Worm (Caenorhabditis elegans): ENCODE data around the gene srw-130.

DNA sequence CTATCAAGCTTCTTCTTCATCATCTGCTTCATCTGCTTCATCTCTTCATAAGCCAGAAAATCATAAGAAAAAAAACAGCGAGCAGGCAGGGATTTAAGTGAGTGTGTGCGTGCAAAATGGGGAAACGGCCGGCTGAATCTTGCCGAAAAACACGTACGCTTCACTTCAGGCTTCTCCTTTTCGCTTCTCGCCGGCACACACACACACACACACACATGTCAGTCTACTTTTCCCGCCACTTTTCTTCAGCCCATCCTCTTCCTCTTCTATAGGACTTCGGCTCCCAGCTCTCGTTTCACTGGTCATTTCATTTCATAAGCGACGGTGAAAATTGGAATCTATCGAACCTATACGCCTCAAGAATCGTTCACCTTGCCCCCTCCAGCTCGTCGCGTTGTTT lies 30.6 kb upstream of the srw-130 start:
- TF ChIP-seq nhr-11 (tag; optimal IDR thresholded peaks at IDR 0.05): no peak
- no peak for TF ChIP-seq dmd-4 (tag; optimal IDR thresholded peaks at IDR 0.05; ENCODE audit: borderline replicate concordance)
- no peak for TF ChIP-seq zip-5 (tag; optimal IDR thresholded peaks at IDR 0.05)
- TF ChIP-seq madf-2 (tag; optimal IDR thresholded peaks at IDR 0.05): no peak
- no peak for TF ChIP-seq tbx-7 (tag; optimal IDR thresholded peaks at IDR 0.05)
- TF ChIP-seq fkh-10 (GFP tag; optimal IDR thresholded peaks at IDR 0.05): no peak
- no peak for TF ChIP-seq hlh-8 (tag; optimal IDR thresholded peaks at IDR 0.05)
- TF ChIP-seq pha-4 (tag; optimal IDR thresholded peaks at IDR 0.05): no peak
